Worm (Caenorhabditis elegans) whole organism, L4 larva: ENCODE data around the gene srb-19.

Source experiments
- F49E8.2 ChIP-seq: sonication (generic microtip); optimal IDR thresholded peaks from 2 replicates; lab custom pipeline; 2016; ENCODE audit warnings: missing compliant biosample characterization, mild to moderate bottlenecking, missing genetic modification characterization, borderline replicate concordance
- ZK337.2 ChIP-seq: fragments of 200-800 bp; sonication (Bioruptor generic); IDR thresholded peaks from 2 replicates; pipeline ENCODE4 v1.3.6; 2022; ENCODE audit warnings: missing genetic modification reagents, missing genetic modification characterization, missing compliant biosample characterization
- aha-1 ChIP-seq: fragments of 150-350 bp; peaks from one replicate; lab custom pipeline; 2014; ENCODE audit warnings: missing biosample characterization, missing genetic modification characterization
- arid-1 ChIP-seq: fragments of 200-800 bp; sonication (Bioruptor generic); conservative IDR thresholded peaks from 2 replicates; pipeline ENCODE4 v1.3.6; 2022; ENCODE audit warnings: missing genetic modification reagents, missing genetic modification characterization, missing compliant biosample characterization
- attf-4 ChIP-seq: sonication (generic microtip); optimal IDR thresholded peaks from 3 replicates; lab custom pipeline; 2017; ENCODE audit warnings: missing biosample characterization, missing genetic modification characterization
- ceh-32 ChIP-seq: sonication (generic microtip); optimal IDR thresholded peaks from 2 replicates; lab custom pipeline; 2016; ENCODE audit warnings: mild to moderate bottlenecking, missing genetic modification characterization, missing compliant biosample characterization; ENCODE audit not compliant: poor library complexity
- ceh-44 ChIP-seq: fragments of 200-800 bp; sonication (Bioruptor generic); IDR thresholded peaks from 2 replicates; pipeline ENCODE4 v1.3.6; 2022; ENCODE audit warnings: missing genetic modification reagents, missing genetic modification characterization, missing compliant biosample characterization
- ceh-62 ChIP-seq: sonication (generic microtip); optimal IDR thresholded peaks from 2 replicates; lab custom pipeline; 2017; ENCODE audit warnings: missing biosample characterization, missing genetic modification characterization
- cey-2 ChIP-seq: sonication (generic microtip); optimal IDR thresholded peaks from 3 replicates; lab custom pipeline; 2017; ENCODE audit warnings: missing genetic modification characterization, mild to moderate bottlenecking, missing compliant biosample characterization, antibody characterized with exemption, borderline replicate concordance; ENCODE audit not compliant: insufficient read depth
- ctbp-1 ChIP-seq: fragments of 200-800 bp; sonication (Bioruptor generic); IDR thresholded peaks from 2 replicates; pipeline ENCODE4 v1.3.6; 2022; ENCODE audit warnings: missing genetic modification reagents, missing genetic modification characterization, missing compliant biosample characterization
- daf-16 ChIP-seq, 3 experiments: sonication (generic microtip); optimal IDR thresholded peaks; 2 replicates each; lab custom pipeline; 2016 to 2017; ENCODE audit warnings: missing genetic modification characterization in 3 of 3, missing genetic modification reagents in 3 of 3, mild to moderate bottlenecking in 2 of 3, missing compliant biosample characterization in 2 of 3, missing biosample characterization in 1 of 3, moderate library complexity in 1 of 3
- daf-19 ChIP-seq: fragments of 200-800 bp; sonication (Bioruptor generic); conservative IDR thresholded peaks from 2 replicates; pipeline ENCODE4 v1.3.6; 2022; ENCODE audit warnings: missing genetic modification characterization, missing compliant biosample characterization
- dmd-9 ChIP-seq: fragments of 200-800 bp; sonication (Bioruptor generic); IDR thresholded peaks from 2 replicates; pipeline ENCODE4 v1.3.6; 2022; ENCODE audit warnings: missing genetic modification reagents, missing genetic modification characterization, missing compliant biosample characterization
- egl-27 ChIP-seq: sonication (generic microtip); optimal IDR thresholded peaks from 3 replicates; lab custom pipeline; 2017; ENCODE audit warnings: missing biosample characterization, missing genetic modification reagents, missing genetic modification characterization
- fos-1 ChIP-seq: fragments of 150-350 bp; optimal IDR thresholded peaks from 2 replicates; lab custom pipeline; 2014; ENCODE audit warnings: missing biosample characterization, missing genetic modification characterization
- hmg-1.1 ChIP-seq: fragments of 200-800 bp; sonication (Bioruptor generic); IDR thresholded peaks from 2 replicates; pipeline ENCODE4 v1.3.6; 2022; ENCODE audit warnings: missing genetic modification reagents, missing genetic modification characterization, missing compliant biosample characterization
- jun-1 ChIP-seq: fragments of 150-350 bp; optimal IDR thresholded peaks from 2 replicates; lab custom pipeline; 2014; ENCODE audit warnings: missing biosample characterization, missing genetic modification reagents, missing genetic modification characterization
- lim-7 ChIP-seq: fragments of 200-800 bp; sonication (Bioruptor generic); IDR thresholded peaks from 2 replicates; pipeline ENCODE4 v1.3.6; 2022; ENCODE audit warnings: missing genetic modification characterization, missing compliant biosample characterization
- lin-15B ChIP-seq: fragments of 150-350 bp; sonication (generic microtip); optimal IDR thresholded peaks from 3 replicates; lab custom pipeline; 2014; ENCODE audit warnings: missing biosample characterization, missing genetic modification characterization
- lin-38 ChIP-seq: fragments of 200-800 bp; sonication (Bioruptor generic); IDR thresholded peaks from 2 replicates; pipeline ENCODE4 v1.3.6; 2022; ENCODE audit warnings: missing genetic modification reagents, missing genetic modification characterization, missing compliant biosample characterization
- lsy-2 ChIP-seq, 2 experiments: fragments of 150-350 bp in 1 of 2; sonication (generic microtip) in 1 of 2; optimal IDR thresholded peaks; 2 replicates each; lab custom pipeline; 2014 to 2017; ENCODE audit warnings: missing biosample characterization in 2 of 2, missing genetic modification characterization in 2 of 2
- madf-5 ChIP-seq, 2 experiments: fragments of 200-800 bp; sonication (Bioruptor generic); IDR thresholded peaks; 2 replicates each; pipeline ENCODE4 v1.3.6; 2022; ENCODE audit warnings: missing compliant biosample characterization in 2 of 2, missing genetic modification characterization in 2 of 2
- mep-1 ChIP-seq: fragments of 150-350 bp; sonication (generic microtip); optimal IDR thresholded peaks from 3 replicates; lab custom pipeline; 2014; ENCODE audit warnings: missing biosample characterization, missing genetic modification characterization
- mes-2 ChIP-seq: sonication (generic microtip); optimal IDR thresholded peaks from 2 replicates; lab custom pipeline; 2016; ENCODE audit warnings: missing genotype, mild to moderate bottlenecking, missing genetic modification characterization, missing compliant biosample characterization; ENCODE audit not compliant: poor library complexity, severe bottlenecking
- mxl-3 ChIP-seq: fragments of 200-800 bp; sonication (Bioruptor generic); optimal IDR thresholded peaks from 2 replicates; lab custom pipeline; 2018; ENCODE audit warnings: mild to moderate bottlenecking, missing genetic modification characterization, missing compliant biosample characterization
- nhr-28 ChIP-seq: fragments of 150-350 bp; optimal IDR thresholded peaks from 2 replicates; lab custom pipeline; 2014; ENCODE audit warnings: missing biosample characterization, missing genetic modification characterization
- nhr-42 ChIP-seq: fragments of 200-800 bp; sonication (Bioruptor generic); IDR thresholded peaks from 2 replicates; pipeline ENCODE4 v1.3.6; 2022; ENCODE audit warnings: missing genetic modification characterization, missing compliant biosample characterization
- nhr-48 ChIP-seq: sonication (generic microtip); optimal IDR thresholded peaks from 2 replicates; lab custom pipeline; 2016; ENCODE audit warnings: mild to moderate bottlenecking, missing genetic modification characterization, missing compliant biosample characterization
- nhr-76 ChIP-seq: fragments of 150-350 bp; optimal IDR thresholded peaks from 2 replicates; lab custom pipeline; 2014; ENCODE audit warnings: missing biosample characterization, missing genetic modification characterization
- nhr-77 ChIP-seq: fragments of 150-350 bp; optimal IDR thresholded peaks from 2 replicates; lab custom pipeline; 2014; ENCODE audit warnings: missing biosample characterization, missing genetic modification characterization
- php-3 ChIP-seq: fragments of 200-800 bp; sonication (Bioruptor generic); IDR thresholded peaks from 2 replicates; pipeline ENCODE4 v1.3.6; 2022; ENCODE audit warnings: missing genetic modification reagents, missing genetic modification characterization, missing compliant biosample characterization
- pqm-1 ChIP-seq: sonication (generic microtip); optimal IDR thresholded peaks from 2 replicates; lab custom pipeline; 2017; ENCODE audit warnings: missing biosample characterization, missing genetic modification characterization
- rbr-2 ChIP-seq: sonication (generic microtip); optimal IDR thresholded peaks from 2 replicates; lab custom pipeline; 2016; ENCODE audit warnings: missing genotype, missing genetic modification characterization, missing compliant biosample characterization
- skn-1 ChIP-seq: fragments of 150-350 bp; optimal IDR thresholded peaks from 2 replicates; lab custom pipeline; 2014; ENCODE audit warnings: missing biosample characterization, missing genetic modification characterization
- snpc-1.2 ChIP-seq: fragments of 200-800 bp; sonication (Bioruptor generic); IDR thresholded peaks from 2 replicates; pipeline ENCODE4 v1.3.6; 2022; ENCODE audit warnings: missing genetic modification reagents, missing genetic modification characterization, missing compliant biosample characterization
- unc-130 ChIP-seq: sonication (generic microtip); optimal IDR thresholded peaks from 2 replicates; lab custom pipeline; 2016; ENCODE audit warnings: missing genetic modification reagents, missing genetic modification characterization, missing compliant biosample characterization
- unc-62 ChIP-seq, 3 experiments: fragments of 150-350 bp in 1 of 3; sonication (generic microtip); optimal IDR thresholded peaks in 2 of 3; peaks in 1 of 3; 1 replicate in 1 of 3; 2 replicates in 2 of 3; lab custom pipeline; 2014 to 2017; ENCODE audit warnings: missing biosample characterization in 3 of 3, missing genetic modification characterization in 3 of 3, missing genetic modification reagents in 3 of 3, missing genotype in 1 of 3
- vab-7 ChIP-seq: fragments of 200-800 bp; sonication (Bioruptor generic); IDR thresholded peaks from 2 replicates; pipeline ENCODE4 v1.3.6; 2022; ENCODE audit warnings: missing genetic modification reagents, missing genetic modification characterization, missing compliant biosample characterization
- zfp-2 ChIP-seq: sonication (generic microtip); optimal IDR thresholded peaks from 2 replicates; lab custom pipeline; 2016; ENCODE audit warnings: mild to moderate bottlenecking, missing genetic modification characterization, missing compliant biosample characterization
- zfp-3 ChIP-seq: fragments of 200-800 bp; sonication (Bioruptor generic); conservative IDR thresholded peaks from 2 replicates; pipeline ENCODE4 v1.3.6; 2022; ENCODE audit warnings: missing genetic modification reagents, missing genetic modification characterization, missing compliant biosample characterization
- zip-11 ChIP-seq: fragments of 200-800 bp; sonication (Bioruptor generic); IDR thresholded peaks from 2 replicates; pipeline ENCODE4 v1.3.6; 2022; ENCODE audit warnings: missing genetic modification characterization, missing compliant biosample characterization
- zip-2 ChIP-seq: fragments of 150-350 bp; optimal IDR thresholded peaks from 2 replicates; lab custom pipeline; 2014; ENCODE audit warnings: missing biosample characterization, missing genetic modification characterization

The srb-19 gene

DNA sequence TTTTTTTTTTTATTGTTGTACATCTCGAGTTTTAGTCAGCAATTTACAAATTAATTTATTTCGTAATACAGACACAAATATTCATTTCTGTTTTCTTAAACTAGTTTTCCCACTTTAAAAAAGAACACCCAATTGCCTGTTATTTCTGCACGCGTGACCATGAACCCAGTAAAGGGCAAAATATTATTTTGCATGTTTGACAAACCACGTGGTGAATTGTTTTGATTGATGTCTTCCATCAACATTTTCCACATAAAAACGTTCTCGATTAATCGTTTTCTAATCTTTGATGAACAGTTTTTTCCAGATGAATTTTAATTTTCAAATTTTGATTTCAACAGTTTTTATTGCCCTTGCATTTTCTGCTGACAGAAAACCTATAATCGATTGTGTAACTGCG, 5.7 kb upstream of the srb-19 start, which contains the start of gene C54F6.18:
Gene C54F6.18 (plus strand): TSS at position 301 of the 400 bp plus-strand sequence.
- no peak for TF ChIP-seq dmd-9 (GFP tag; lab: Robert Waterston, UW)
- no peak for TF ChIP-seq rbr-2 (tag; lab: Kevin White, UChicago)
- no peak for TF ChIP-seq attf-4 (tag; lab: Kevin White, UChicago)
- no peak for TF ChIP-seq mep-1 (tag; lab: Kevin White, UChicago)
- TF ChIP-seq nhr-77 (tag; lab: Kevin White, UChicago): no peak
- TF ChIP-seq skn-1: no peak
- TF ChIP-seq zfp-2 (tag; lab: Kevin White, UChicago): no peak
- TF ChIP-seq cey-2 (tag; lab: Kevin White, UChicago): no peak
- no peak for TF ChIP-seq arid-1 (GFP tag; lab: Robert Waterston, UW)
- TF ChIP-seq vab-7 (GFP tag; lab: Robert Waterston, UW): no peak
- TF ChIP-seq egl-27 (tag; lab: Kevin White, UChicago): no peak
- no peak for TF ChIP-seq ceh-32
- no peak for TF ChIP-seq unc-130 (GFP tag; lab: Kevin White, UChicago)

DNA sequence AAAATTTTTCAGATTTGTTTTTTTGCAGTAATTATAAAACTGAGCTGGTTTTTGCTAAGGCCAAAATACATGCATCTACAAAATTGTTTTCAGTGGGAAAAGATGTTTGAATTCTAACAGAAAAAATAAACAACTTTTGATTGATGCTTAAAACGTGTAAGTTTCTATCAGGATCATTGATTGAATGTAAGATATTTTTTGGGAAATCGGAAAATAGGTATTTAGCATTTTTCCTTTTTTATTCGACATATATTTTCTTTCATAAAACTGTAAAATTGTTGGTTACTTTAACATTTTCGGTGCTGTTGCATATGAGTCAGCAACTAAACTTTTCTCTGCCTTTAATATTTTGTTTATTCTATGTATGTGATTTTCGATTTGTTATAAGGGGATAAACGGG, 4.5 kb upstream of the srb-19 start, which contains the start of gene C54F6.20:
Gene C54F6.20 (plus strand): TSS at position 301 of the 400 bp plus-strand sequence.
- TF ChIP-seq mes-2 (tag; lab: Kevin White, UChicago) (no peak), nhr-76 (tag; lab: Kevin White, UChicago) (no peak), hmg-1.1 (GFP tag; lab: Robert Waterston, UW) (no peak), F49E8.2 (tag; lab: Kevin White, UChicago) (no peak)

DNA sequence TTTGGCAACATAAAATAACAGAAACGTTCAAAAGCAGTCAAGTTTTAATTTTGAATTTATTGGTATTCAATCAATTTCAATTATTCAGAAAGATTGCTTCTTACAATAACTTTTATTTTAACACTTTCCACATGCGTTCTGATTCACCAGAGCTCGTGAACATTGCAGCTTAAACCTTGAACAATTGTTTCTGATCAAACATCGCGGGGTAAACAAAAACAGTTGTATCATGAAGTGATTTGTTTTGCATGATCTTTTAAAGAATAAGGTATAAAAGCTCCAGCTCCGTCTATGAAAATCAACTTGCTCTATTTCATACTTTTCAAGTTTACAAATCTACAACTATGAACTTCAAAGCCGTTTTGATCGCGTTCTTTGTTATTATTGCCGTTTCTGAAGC, 3.4 kb upstream of the srb-19 start, which contains the start of gene C54F6.6:
Gene C54F6.6 (plus strand): TSS at position 301 of the 400 bp plus-strand sequence.
- TF ChIP-seq mxl-3 (no peak), daf-16 (GFP tag; optimal IDR thresholded peaks at IDR 0.05; lab: Kevin White, UChicago) (no peak), daf-16 (tag; optimal IDR thresholded peaks at IDR 0.05; lab: Kevin White, UChicago) (no peak), lim-7 (GFP tag; lab: Robert Waterston, UW) (no peak), cey-2 (tag; lab: Kevin White, UChicago) (no peak)

DNA sequence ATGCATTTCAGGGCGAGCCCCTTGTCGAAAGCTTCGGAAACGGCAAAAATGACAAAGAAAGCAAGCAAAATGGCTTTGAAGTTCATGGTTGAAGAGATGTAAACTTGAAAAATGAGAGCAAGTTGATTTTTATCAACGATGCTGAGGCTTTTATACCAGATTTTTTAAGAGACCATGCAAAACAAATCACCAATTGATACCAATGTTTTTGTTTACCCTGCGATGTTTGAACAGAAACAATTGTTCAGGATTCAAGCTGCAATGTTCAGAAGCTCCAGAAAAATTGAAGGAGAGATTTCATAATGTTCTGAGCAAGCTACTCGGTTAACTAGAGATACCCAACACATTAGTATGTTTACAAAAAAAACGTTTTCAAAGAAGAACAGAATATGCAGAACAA, 2.3 kb upstream of the srb-19 start, which contains the start of gene C54F6.15:
Gene C54F6.15 (minus strand): TSS at position 101 of the 400 bp plus-strand sequence.
- TF ChIP-seq snpc-1.2 (GFP tag; lab: Robert Waterston, UW) (no peak), lin-38 (no peak), aha-1 (tag; lab: Kevin White, UChicago) (no peak), ceh-62 (tag; lab: Kevin White, UChicago) (no peak), zfp-3 (GFP tag; lab: Robert Waterston, UW) (no peak), hmg-1.1 (GFP tag; lab: Robert Waterston, UW) (no peak), ZK337.2 (GFP tag; lab: Robert Waterston, UW) (no peak)

DNA sequence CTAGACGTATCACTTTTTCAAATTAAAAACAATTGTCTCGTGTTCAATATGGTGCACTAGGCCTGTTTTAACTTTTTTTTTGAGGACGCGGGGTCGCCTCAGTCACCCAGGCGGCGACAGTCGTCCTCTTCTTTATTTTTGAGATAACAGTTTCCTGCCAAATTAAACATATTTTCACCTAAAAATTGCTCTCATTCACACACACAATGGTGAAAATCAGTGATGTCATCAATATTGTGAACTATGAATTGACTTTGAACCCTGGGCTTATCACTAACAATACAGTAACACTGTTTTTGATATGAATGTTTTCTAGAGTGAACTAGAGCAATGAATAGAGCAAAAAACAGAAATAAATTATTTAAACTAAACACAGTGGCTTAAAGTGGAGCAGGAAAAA, 1.3 kb upstream of the srb-19 start:
- TF ChIP-seq daf-16 (GFP tag; optimal IDR thresholded peaks at IDR 0.05; lab: Kevin White, UChicago) (no peak), daf-16 (tag; optimal IDR thresholded peaks at IDR 0.05; lab: Kevin White, UChicago) (peak; percentile 94), madf-5 (GFP tag; IDR thresholded peaks at IDR 0.05; lab: Robert Waterston, UW) (no peak), nhr-48 (peak; percentile 19), nhr-42 (GFP tag; lab: Robert Waterston, UW) (no peak), ceh-44 (GFP tag; lab: Robert Waterston, UW) (no peak), zip-2 (tag; lab: Kevin White, UChicago) (no peak), nhr-28 (peak; percentile 41), unc-62 (GFP tag; optimal IDR thresholded peaks at IDR 0.05 in 1 of 2; lab: Kevin White, UChicago) (no peak), unc-62 (tag; optimal IDR thresholded peaks at IDR 0.05; lab: Kevin White, UChicago) (no peak), lsy-2 (tag; optimal IDR thresholded peaks at IDR 0.05; lab: Kevin White, UChicago) (no peak), nhr-76 (tag; lab: Kevin White, UChicago) (no peak), lin-15B (no peak), daf-19 (GFP tag; lab: Robert Waterston, UW) (no peak), pqm-1 (tag; lab: Kevin White, UChicago) (peak; percentile 58), lin-38 (no peak), jun-1 (tag; lab: Kevin White, UChicago) (no peak), zip-11 (GFP tag; lab: Robert Waterston, UW) (no peak), lim-7 (GFP tag; lab: Robert Waterston, UW) (no peak), ctbp-1 (GFP tag; lab: Robert Waterston, UW) (no peak), php-3 (GFP tag; lab: Robert Waterston, UW) (no peak), fos-1 (tag; lab: Kevin White, UChicago) (no peak), nhr-77 (tag; lab: Kevin White, UChicago) (peak; percentile 22)
